Worm (Caenorhabditis elegans) whole organism, L1 larva: ENCODE measurements around the gene twk-49.
A peak's percentile ranks its signal among the peaks of the same experiment; 100 is the strongest.

Experiments
- C16A3.4 ChIP-seq: fragments of 150-350 bp; optimal IDR thresholded peaks from 2 replicates; lab custom pipeline; 2014; ENCODE audit warnings: missing biosample characterization, missing genetic modification characterization
- aha-1 ChIP-seq: fragments of 150-350 bp; optimal IDR thresholded peaks from 2 replicates; lab custom pipeline; 2014; ENCODE audit warnings: missing biosample characterization, missing genetic modification characterization
- alr-1 ChIP-seq: fragments of 200-800 bp; sonication (Bioruptor generic); optimal IDR thresholded peaks from 2 replicates; lab custom pipeline; 2018; ENCODE audit warnings: borderline replicate concordance, mild to moderate bottlenecking, missing genetic modification characterization, missing compliant biosample characterization
- aly-2 ChIP-seq: fragments of 150-350 bp; optimal IDR thresholded peaks from 2 replicates; lab custom pipeline; 2014; ENCODE audit warnings: missing biosample characterization, missing genetic modification characterization
- ama-1 ChIP-seq: fragments of 150-350 bp; optimal IDR thresholded peaks from 2 replicates; lab custom pipeline; 2014
- ceh-8 ChIP-seq: fragments of 200-800 bp; sonication (Bioruptor generic); optimal IDR thresholded peaks from 2 replicates; lab custom pipeline; 2018; ENCODE audit warnings: mild to moderate bottlenecking, missing genetic modification characterization, moderate library complexity, missing compliant biosample characterization
- ceh-82 ChIP-seq, 3 experiments: fragments of 150-350 bp in 1 of 3; sonication (generic microtip) in 2 of 3; optimal IDR thresholded peaks; 2 replicates each; lab custom pipeline; 2014 to 2017; ENCODE audit warnings: missing biosample characterization in 3 of 3, missing genetic modification characterization in 3 of 3
- ceh-88 ChIP-seq: fragments of 200-800 bp; sonication (Bioruptor generic); IDR thresholded peaks from 2 replicates; pipeline ENCODE4 v1.3.6; 2022; ENCODE audit warnings: missing genetic modification characterization, missing compliant biosample characterization
- ceh-90 ChIP-seq: sonication (generic microtip); optimal IDR thresholded peaks from 2 replicates; lab custom pipeline; 2016; ENCODE audit warnings: missing genetic modification characterization, missing compliant biosample characterization
- dpl-1 ChIP-seq, 3 experiments: fragments of 150-350 bp in 2 of 3; sonication (generic microtip) in 1 of 3; optimal IDR thresholded peaks; 2 replicates each; lab custom pipeline; 2014 to 2017; ENCODE audit warnings: missing biosample characterization in 3 of 3, missing genetic modification characterization in 3 of 3, missing genetic modification reagents in 3 of 3
- dsc-1 ChIP-seq: sonication (generic microtip); optimal IDR thresholded peaks from 2 replicates; lab custom pipeline; 2016; ENCODE audit warnings: mild to moderate bottlenecking, missing genetic modification characterization, missing compliant biosample characterization
- efl-1 ChIP-seq, 4 experiments: fragments of 150-350 bp; optimal IDR thresholded peaks in 3 of 4; peaks in 1 of 4; 1 replicate in 1 of 4; 2 replicates in 3 of 4; lab custom pipeline; 2014; ENCODE audit warnings: missing biosample characterization in 2 of 4, missing genetic modification characterization in 2 of 4, missing genetic modification reagents in 2 of 4
- egl-13 ChIP-seq: sonication (generic microtip); optimal IDR thresholded peaks from 2 replicates; lab custom pipeline; 2016; ENCODE audit warnings: missing genotype, missing genetic modification reagents, missing genetic modification characterization, missing compliant biosample characterization
- elt-3 ChIP-seq, 6 experiments: fragments of 150-350 bp in 1 of 6; sonication (generic microtip); optimal IDR thresholded peaks; 2 replicates each; lab custom pipeline; 2017 to 2018; ENCODE audit warnings: missing biosample characterization in 6 of 6, missing genetic modification characterization in 6 of 6, inconsistent platforms in 1 of 6
- fkh-10 ChIP-seq: sonication (generic microtip); optimal IDR thresholded peaks from 2 replicates; lab custom pipeline; 2017; ENCODE audit warnings: missing biosample characterization, missing genetic modification reagents, missing genetic modification characterization
- fkh-8 ChIP-seq: sonication (generic microtip); optimal IDR thresholded peaks from 2 replicates; lab custom pipeline; 2016; ENCODE audit warnings: mild to moderate bottlenecking, missing genetic modification characterization, missing compliant biosample characterization
- grh-1 ChIP-seq: fragments of 200-800 bp; sonication (Bioruptor generic); IDR thresholded peaks from 2 replicates; pipeline ENCODE4 v1.3.6; 2022; ENCODE audit warnings: missing genetic modification reagents, missing genetic modification characterization, missing compliant biosample characterization
- isw-1 ChIP-seq: fragments of 200-800 bp; sonication (Bioruptor generic); IDR thresholded peaks from 2 replicates; pipeline ENCODE4 v1.3.6; 2022; ENCODE audit warnings: missing genetic modification characterization, missing compliant biosample characterization
- lin-13 ChIP-seq: fragments of 150-350 bp; optimal IDR thresholded peaks from 2 replicates; lab custom pipeline; 2014; ENCODE audit warnings: missing biosample characterization, missing genetic modification reagents, missing genetic modification characterization
- lin-14 ChIP-seq: fragments of 200-800 bp; sonication (Bioruptor generic); optimal IDR thresholded peaks from 2 replicates; lab custom pipeline; 2018; ENCODE audit warnings: mild to moderate bottlenecking, missing genetic modification characterization, moderate library complexity, missing compliant biosample characterization
- lin-15B ChIP-seq: fragments of 150-350 bp; sonication (generic microtip); optimal IDR thresholded peaks from 3 replicates; lab custom pipeline; 2014; ENCODE audit warnings: missing biosample characterization, missing genetic modification characterization
- lin-35 ChIP-seq, 2 experiments: fragments of 150-350 bp; optimal IDR thresholded peaks; 2 replicates each; lab custom pipeline; 2014; ENCODE audit warnings: missing biosample characterization in 2 of 2, missing genetic modification characterization in 2 of 2, missing genetic modification reagents in 2 of 2
- lsy-2 ChIP-seq, 2 experiments: fragments of 150-350 bp; optimal IDR thresholded peaks; 2 replicates each; lab custom pipeline; 2014; ENCODE audit warnings: missing biosample characterization in 2 of 2, missing genetic modification characterization in 2 of 2
- mab-9 ChIP-seq: fragments of 200-800 bp; sonication (Bioruptor generic); IDR thresholded peaks from 2 replicates; pipeline ENCODE4 v1.3.6; 2022; ENCODE audit warnings: missing genetic modification reagents, missing genetic modification characterization, missing compliant biosample characterization
- mdl-1 ChIP-seq, 2 experiments: fragments of 150-350 bp; optimal IDR thresholded peaks; 2 replicates each; lab custom pipeline; 2014 to 2017; ENCODE audit warnings: missing biosample characterization in 2 of 2, missing genetic modification characterization in 2 of 2, inconsistent platforms in 1 of 2
- mep-1 ChIP-seq: fragments of 150-350 bp; optimal IDR thresholded peaks from 2 replicates; lab custom pipeline; 2014; ENCODE audit warnings: missing biosample characterization, missing genetic modification characterization
- nhr-11 ChIP-seq: fragments of 150-350 bp; optimal IDR thresholded peaks from 2 replicates; lab custom pipeline; 2014; ENCODE audit warnings: missing biosample characterization, missing genetic modification characterization
- nhr-19 ChIP-seq: fragments of 200-800 bp; sonication (Bioruptor generic); conservative IDR thresholded peaks from 2 replicates; pipeline ENCODE4 v1.3.6; 2022; ENCODE audit warnings: missing genetic modification characterization, missing compliant biosample characterization
- nhr-20 ChIP-seq: sonication (generic microtip); optimal IDR thresholded peaks from 2 replicates; lab custom pipeline; 2016; ENCODE audit warnings: mild to moderate bottlenecking, missing genetic modification characterization, missing compliant biosample characterization
- nhr-237 ChIP-seq: fragments of 150-350 bp; optimal IDR thresholded peaks from 2 replicates; lab custom pipeline; 2014; ENCODE audit warnings: missing biosample characterization, missing genetic modification characterization
- nhr-28 ChIP-seq: fragments of 150-350 bp; optimal IDR thresholded peaks from 2 replicates; lab custom pipeline; 2014; ENCODE audit warnings: missing biosample characterization, missing genetic modification characterization
- nhr-47 ChIP-seq: sonication (generic microtip); optimal IDR thresholded peaks from 2 replicates; lab custom pipeline; 2016; ENCODE audit warnings: mild to moderate bottlenecking, missing genetic modification characterization, moderate library complexity, missing compliant biosample characterization
- nhr-71 ChIP-seq: sonication (generic microtip); optimal IDR thresholded peaks from 2 replicates; lab custom pipeline; 2016; ENCODE audit warnings: mild to moderate bottlenecking, missing genetic modification characterization, moderate library complexity, missing compliant biosample characterization
- nhr-77 ChIP-seq: fragments of 150-350 bp; optimal IDR thresholded peaks from 2 replicates; lab custom pipeline; 2014; ENCODE audit warnings: missing biosample characterization, missing genetic modification characterization
- pag-3 ChIP-seq: sonication (generic microtip); optimal IDR thresholded peaks from 2 replicates; lab custom pipeline; 2017; ENCODE audit warnings: missing genetic modification characterization, mild to moderate bottlenecking, missing compliant biosample characterization, antibody characterized with exemption, borderline replicate concordance; ENCODE audit not compliant: insufficient read depth
- pax-3 ChIP-seq: fragments of 200-800 bp; sonication (Bioruptor generic); optimal IDR thresholded peaks from 2 replicates; lab custom pipeline; 2018; ENCODE audit warnings: mild to moderate bottlenecking, missing genetic modification characterization, moderate library complexity, missing compliant biosample characterization
- rnt-1 ChIP-seq: sonication (generic microtip); optimal IDR thresholded peaks from 2 replicates; lab custom pipeline; 2016; ENCODE audit warnings: mild to moderate bottlenecking, missing genetic modification characterization, moderate library complexity, missing compliant biosample characterization
- snpc-4 ChIP-seq: fragments of 150-350 bp; optimal IDR thresholded peaks from 2 replicates; lab custom pipeline; 2014; ENCODE audit warnings: missing biosample characterization, missing genetic modification characterization
- snu-23 ChIP-seq: sonication (generic microtip); optimal IDR thresholded peaks from 2 replicates; lab custom pipeline; 2016; ENCODE audit warnings: missing genetic modification characterization, missing compliant biosample characterization
- sptf-1 ChIP-seq: fragments of 150-350 bp; optimal IDR thresholded peaks from 2 replicates; lab custom pipeline; 2014; ENCODE audit warnings: missing biosample characterization, missing genetic modification characterization
- swsn-7 ChIP-seq: sonication (generic microtip); optimal IDR thresholded peaks from 2 replicates; lab custom pipeline; 2016; ENCODE audit warnings: missing genetic modification characterization, missing compliant biosample characterization
- tbx-2 ChIP-seq: sonication (generic microtip); optimal IDR thresholded peaks from 2 replicates; lab custom pipeline; 2016; ENCODE audit warnings: missing genetic modification characterization, missing compliant biosample characterization
- unc-30 ChIP-seq: sonication (generic microtip); optimal IDR thresholded peaks from 2 replicates; lab custom pipeline; 2017; ENCODE audit warnings: missing biosample characterization, missing genetic modification characterization
- unc-86 ChIP-seq: sonication (generic microtip); optimal IDR thresholded peaks from 2 replicates; lab custom pipeline; 2016; ENCODE audit warnings: missing genetic modification characterization, missing compliant biosample characterization
- vab-15 ChIP-seq: sonication (generic microtip); optimal IDR thresholded peaks from 2 replicates; lab custom pipeline; 2017; ENCODE audit warnings: missing genotype, mild to moderate bottlenecking, missing genetic modification characterization, missing compliant biosample characterization
- xbp-1 ChIP-seq: sonication (generic microtip); optimal IDR thresholded peaks from 2 replicates; lab custom pipeline; 2016; ENCODE audit warnings: missing genetic modification characterization, missing compliant biosample characterization
- ztf-11 ChIP-seq, 2 experiments: sonication (generic microtip); optimal IDR thresholded peaks; 2 replicates each; lab custom pipeline; 2016 to 2017; ENCODE audit warnings: missing genetic modification characterization in 2 of 2, missing biosample characterization in 1 of 2, missing compliant biosample characterization in 1 of 2
- ztf-4 ChIP-seq: fragments of 150-350 bp; optimal IDR thresholded peaks from 2 replicates; lab custom pipeline; 2014; ENCODE audit warnings: missing biosample characterization, missing genetic modification characterization

Gene twk-49

ce11 chrII:6493139-6493538 lies 5.8 kb downstream of the twk-49 start:
- TF ChIP-seq nhr-19 (GFP tag; lab: Robert Waterston, UW) (no peak), tbx-2 (no peak), vab-15 (no peak), lin-14 (GFP tag; lab: Kevin White, UChicago) (no peak), ceh-88 (GFP tag; lab: Robert Waterston, UW) (no peak), nhr-11 (tag; lab: Kevin White, UChicago) (no peak), sptf-1 (no peak), pag-3 (tag; lab: Kevin White, UChicago) (no peak), ama-1 (no peak), fkh-10 (no peak), rnt-1 (tag; lab: Kevin White, UChicago) (no peak), mdl-1 (tag; optimal IDR thresholded peaks at IDR 0.05; lab: Kevin White, UChicago) (no peak), nhr-237 (no peak), unc-30 (tag; lab: Kevin White, UChicago) (no peak)

- TF ChIP-seq nhr-77 (tag; lab: Kevin White, UChicago), result peak; percentile 54
- peak; percentile 50 for TF ChIP-seq fkh-10
- no peak for TF ChIP-seq aly-2 (tag; lab: Kevin White, UChicago)
- TF ChIP-seq ceh-82 (tag; optimal IDR thresholded peaks at IDR 0.05; lab: Kevin White, UChicago), result peak in 2 of 3 experiments; percentile 56 to 81
- peak; percentile 18 for TF ChIP-seq tbx-2
- peak in 1 of 2 experiments; percentile 56 for TF ChIP-seq lin-35 (GFP tag; optimal IDR thresholded peaks at IDR 0.05; lab: Kevin White, UChicago)
- peak; percentile 32 for TF ChIP-seq nhr-20
- peak in 2 of 3 experiments; percentile 4 to 50 for TF ChIP-seq dpl-1 (GFP tag; optimal IDR thresholded peaks at IDR 0.05; lab: Kevin White, UChicago)
- peak; percentile 55 for TF ChIP-seq nhr-71 (tag; lab: Kevin White, UChicago)
- peak; percentile 53 for TF ChIP-seq unc-86 (tag; lab: Kevin White, UChicago)
- peak; percentile 30 for TF ChIP-seq mep-1 (tag; lab: Kevin White, UChicago)
- TF ChIP-seq ztf-4 (tag; lab: Kevin White, UChicago), result peak; percentile 23
- TF ChIP-seq aha-1 (tag; lab: Kevin White, UChicago), result no peak
- no peak for TF ChIP-seq sptf-1
- TF ChIP-seq pag-3 (tag; lab: Kevin White, UChicago), result no peak
- TF ChIP-seq lin-15B (tag; lab: Kevin White, UChicago), result no peak
- TF ChIP-seq lin-13 (GFP tag; lab: Kevin White, UChicago), result peak; percentile 33
- peak; percentile 38 to 55 for TF ChIP-seq efl-1 (optimal IDR thresholded peaks at IDR 0.05; lab: Kevin White, UChicago)
- TF ChIP-seq efl-1 (GFP tag; optimal IDR thresholded peaks at IDR 0.05 in 1 of 2; lab: Kevin White, UChicago), result peak in 1 of 2 experiments; percentile 32
- TF ChIP-seq isw-1 (GFP tag; lab: Robert Waterston, UW), result no peak
- peak; percentile 80 for TF ChIP-seq snpc-4 (tag; lab: Kevin White, UChicago)
- TF ChIP-seq nhr-28 (tag; lab: Kevin White, UChicago), result no peak
- peak; percentile 56 for TF ChIP-seq nhr-47 (tag; lab: Kevin White, UChicago)
- peak in 1 of 2 experiments; percentile 54 for TF ChIP-seq ztf-11 (tag; optimal IDR thresholded peaks at IDR 0.05; lab: Kevin White, UChicago)
- peak; percentile 12 for TF ChIP-seq C16A3.4 (tag; lab: Kevin White, UChicago)
- TF ChIP-seq pax-3 (tag; lab: Kevin White, UChicago), result no peak
- peak; percentile 26 for TF ChIP-seq egl-13 (tag; lab: Kevin White, UChicago)
- peak; percentile 58 for TF ChIP-seq rnt-1 (tag; lab: Kevin White, UChicago)
- TF ChIP-seq swsn-7 (tag; lab: Kevin White, UChicago), result peak; percentile 49
- peak; percentile 32 for TF ChIP-seq snu-23
- no peak for TF ChIP-seq ceh-8 (GFP tag; lab: Kevin White, UChicago)
- no peak for TF ChIP-seq alr-1 (tag; lab: Kevin White, UChicago)
- peak; percentile 6 for TF ChIP-seq xbp-1 (tag; lab: Kevin White, UChicago)
- peak; percentile 46 to 71 for TF ChIP-seq lsy-2 (tag; optimal IDR thresholded peaks at IDR 0.05; lab: Kevin White, UChicago)
- 0 out of 2 replicates have a peak, but pooled peaks have one; percentile 22 for TF ChIP-seq grh-1
- peak; percentile 18 for TF ChIP-seq dsc-1 (tag; lab: Kevin White, UChicago)
- 0 out of 2 replicates have a peak, but pooled peaks have one; percentile 25 for TF ChIP-seq mab-9 (GFP tag; lab: Robert Waterston, UW)
- TF ChIP-seq ama-1, result peak; percentile 59
- no peak for TF ChIP-seq elt-3 (tag; optimal IDR thresholded peaks at IDR 0.05; lab: Kevin White, UChicago)
- TF ChIP-seq ceh-90 (tag; lab: Kevin White, UChicago), result no peak
- 0 out of 2 replicates have a peak, but pooled peaks have one; percentile 16 for TF ChIP-seq nhr-19 (GFP tag; lab: Robert Waterston, UW)
- TF ChIP-seq lin-14 (GFP tag; lab: Kevin White, UChicago), result peak; percentile 88
- TF ChIP-seq fkh-8 (tag; lab: Kevin White, UChicago), result peak; percentile 87
Measured at ce11 chrII:6491817-6492452, 7.0 kb downstream of the twk-49 start, which contains the start of the genes T28D9.11 and T28D9.1. T28D9.11 (minus strand) TSS chrII:6491993. T28D9.1 (plus strand) TSS chrII:6492402.
